Fruit fly (Drosophila melanogaster) whole organism, embryonic: ENCODE results near the gene mad2.

Experiments used
- Asciz ChIP-seq: fragments of 200-800 bp; sonication (Bioruptor generic); optimal IDR thresholded peaks from 2 replicates; lab custom pipeline; 2017; ENCODE audit warnings: missing biosample characterization, mild to moderate bottlenecking, missing genetic modification characterization, missing genetic modification reagents
- CG12104 ChIP-seq: fragments of 200-800 bp; sonication (Bioruptor generic); optimal IDR thresholded peaks from 3 replicates; lab custom pipeline; 2016; ENCODE audit warnings: missing biosample characterization, missing genetic modification characterization
- CG12155 ChIP-seq: fragments of 200-800 bp; sonication (Bioruptor generic); optimal IDR thresholded peaks from 3 replicates; lab custom pipeline; 2016; ENCODE audit warnings: missing biosample characterization, missing genetic modification characterization
- CG12219 ChIP-seq: fragments of 200-800 bp; sonication (Bioruptor generic); optimal IDR thresholded peaks from 3 replicates; lab custom pipeline; 2018; ENCODE audit warnings: missing biosample characterization, mild to moderate bottlenecking, missing genetic modification characterization
- CG12299 ChIP-seq: fragments of 200-800 bp; sonication (Bioruptor generic); optimal IDR thresholded peaks from 2 replicates; lab custom pipeline; 2018; ENCODE audit warnings: missing biosample characterization, mild to moderate bottlenecking, missing genetic modification characterization
- CG12744 ChIP-seq: fragments of 200-800 bp; sonication (Bioruptor generic); optimal IDR thresholded peaks from 2 replicates; lab custom pipeline; 2016; ENCODE audit warnings: missing biosample characterization, missing genetic modification characterization
- CG14441 ChIP-seq: fragments of 200-800 bp; sonication (Bioruptor generic); IDR thresholded peaks from 2 replicates; pipeline ENCODE4 v1.3.6; 2022; ENCODE audit warnings: missing biosample characterization, missing genetic modification characterization
- CG15011 ChIP-seq: fragments of 200-800 bp; sonication (Bioruptor generic); optimal IDR thresholded peaks from 3 replicates; lab custom pipeline; 2018; ENCODE audit warnings: missing biosample characterization, mild to moderate bottlenecking, missing genetic modification characterization
- CG15269 ChIP-seq: fragments of 200-800 bp; sonication (Bioruptor generic); optimal IDR thresholded peaks from 2 replicates; lab custom pipeline; 2018; ENCODE audit warnings: missing biosample characterization, mild to moderate bottlenecking, missing genetic modification characterization, moderate library complexity
- CG16863 ChIP-seq: fragments of 200-800 bp; sonication (Bioruptor generic); optimal IDR thresholded peaks from 3 replicates; lab custom pipeline; 2016; ENCODE audit warnings: missing biosample characterization, missing genetic modification characterization
- CG17361 ChIP-seq: fragments of 200-800 bp; sonication (Bioruptor generic); IDR thresholded peaks from 3 replicates; pipeline ENCODE4 v1.3.6; 2022; ENCODE audit warnings: missing biosample characterization, missing genetic modification characterization
- CG1792 ChIP-seq: fragments of 200-800 bp; sonication (Bioruptor generic); optimal IDR thresholded peaks from 2 replicates; lab custom pipeline; 2016; ENCODE audit warnings: missing biosample characterization, missing genetic modification characterization
- CG18262 ChIP-seq: fragments of 200-800 bp; optimal IDR thresholded peaks from 3 replicates; lab custom pipeline; 2019; ENCODE audit warnings: missing biosample characterization, mild to moderate bottlenecking, missing genetic modification characterization, moderate library complexity
- CG2202 ChIP-seq: fragments of 200-800 bp; sonication (Bioruptor generic); optimal IDR thresholded peaks from 2 replicates; lab custom pipeline; 2018; ENCODE audit warnings: missing biosample characterization, mild to moderate bottlenecking, missing genetic modification characterization
- CG2712 ChIP-seq: fragments of 200-800 bp; optimal IDR thresholded peaks from 3 replicates; lab custom pipeline; 2019; ENCODE audit warnings: missing biosample characterization, mild to moderate bottlenecking, missing genetic modification characterization, moderate library complexity
- CG30403 ChIP-seq: fragments of 200-800 bp; sonication (Bioruptor generic); optimal IDR thresholded peaks from 3 replicates; lab custom pipeline; 2016; ENCODE audit warnings: missing biosample characterization, missing genetic modification characterization
- CG3726 ChIP-seq: fragments of 200-800 bp; sonication (Bioruptor generic); IDR thresholded peaks from 3 replicates; pipeline ENCODE4, ENCODE4 v1.3.6; 2022; ENCODE audit warnings: missing biosample characterization, missing genetic modification characterization
- CG4282 ChIP-seq: fragments of 200-800 bp; sonication (Bioruptor generic); optimal IDR thresholded peaks from 2 replicates; lab custom pipeline; 2016; ENCODE audit warnings: missing biosample characterization, missing genetic modification characterization
- CG43689 ChIP-seq: fragments of 200-800 bp; sonication (Bioruptor generic); IDR thresholded peaks from 2 replicates; pipeline ENCODE4 v1.3.6; 2022; ENCODE audit warnings: missing biosample characterization, missing genetic modification characterization
- CG4617 ChIP-seq: fragments of 200-800 bp; sonication (Bioruptor generic); optimal IDR thresholded peaks from 3 replicates; lab custom pipeline; 2016; ENCODE audit warnings: missing biosample characterization, missing genetic modification characterization, borderline replicate concordance
- CG5245 ChIP-seq: fragments of 200-800 bp; sonication (Bioruptor generic); optimal IDR thresholded peaks from 3 replicates; lab custom pipeline; 2016; ENCODE audit warnings: missing biosample characterization, missing genetic modification characterization
- CG6854 ChIP-seq: fragments of 200-800 bp; sonication (Bioruptor generic); optimal IDR thresholded peaks from 3 replicates; lab custom pipeline; 2017; ENCODE audit warnings: missing biosample characterization, mild to moderate bottlenecking, missing genetic modification characterization
- CrebB ChIP-seq: fragments of 200-800 bp; sonication (Bioruptor generic); optimal IDR thresholded peaks from 3 replicates; lab custom pipeline; 2018; ENCODE audit warnings: missing biosample characterization, mild to moderate bottlenecking, missing genetic modification characterization
- E2f2 ChIP-seq: fragments of 200-800 bp; sonication (Bioruptor generic); IDR thresholded peaks from 2 replicates; pipeline ENCODE4 v1.3.6; 2022; ENCODE audit warnings: missing biosample characterization, missing genetic modification characterization
- Eip74EF ChIP-seq, 2 experiments: fragments of 200-800 bp in 1 of 2; fragments of >200 bp in 1 of 2; sonication (Bioruptor generic) in 1 of 2; optimal IDR thresholded peaks; 2 replicates each; lab custom pipeline; 2017 to 2019; ENCODE audit warnings: missing biosample characterization in 2 of 2, missing genetic modification characterization in 2 of 2, mild to moderate bottlenecking in 1 of 2, moderate library complexity in 1 of 2
- Fer1 ChIP-seq: fragments of 200-800 bp; sonication (Bioruptor generic); optimal IDR thresholded peaks from 2 replicates; lab custom pipeline; 2017; ENCODE audit warnings: missing biosample characterization, mild to moderate bottlenecking, missing genetic modification characterization
- HmgZ ChIP-seq: fragments of 200-800 bp; sonication (Bioruptor generic); optimal IDR thresholded peaks from 2 replicates; lab custom pipeline; 2018; ENCODE audit warnings: missing biosample characterization, mild to moderate bottlenecking, missing genetic modification characterization
- Hsf ChIP-seq: fragments of 200-800 bp; sonication (Bioruptor generic); optimal IDR thresholded peaks from 3 replicates; lab custom pipeline; 2016; ENCODE audit warnings: missing biosample characterization, missing genetic modification characterization
- Lpt ChIP-seq: fragments of >200 bp; optimal IDR thresholded peaks from 2 replicates; lab custom pipeline; 2018; ENCODE audit warnings: missing biosample characterization, missing genetic modification characterization
- Meics ChIP-seq: fragments of 200-800 bp; sonication (Bioruptor generic); optimal IDR thresholded peaks from 2 replicates; lab custom pipeline; 2017; ENCODE audit warnings: missing biosample characterization, mild to moderate bottlenecking, missing genetic modification characterization
- NFAT ChIP-seq: fragments of 200-800 bp; sonication (Bioruptor generic); IDR thresholded peaks from 2 replicates; pipeline ENCODE4 v1.3.6; 2022; ENCODE audit warnings: missing biosample characterization, missing genetic modification characterization
- Nf-YB ChIP-seq: fragments of 200-800 bp; sonication (Bioruptor generic); optimal IDR thresholded peaks from 3 replicates; lab custom pipeline; 2019; ENCODE audit warnings: missing biosample characterization, mild to moderate bottlenecking, missing genetic modification characterization, moderate library complexity
- Oli ChIP-seq: fragments of 200-800 bp; sonication (Bioruptor generic); optimal IDR thresholded peaks from 2 replicates; lab custom pipeline; 2018; ENCODE audit warnings: missing biosample characterization, mild to moderate bottlenecking, missing genetic modification characterization, moderate library complexity
- Scr ChIP-seq: fragments of 200-800 bp; sonication (Bioruptor generic); IDR thresholded peaks from 2 replicates; pipeline ENCODE4 v1.3.6; 2022; ENCODE audit warnings: missing biosample characterization, missing genetic modification characterization; ENCODE audit not compliant: partially characterized antibody
- Sox100B ChIP-seq: fragments of 200-800 bp; sonication (Bioruptor generic); optimal IDR thresholded peaks from 3 replicates; lab custom pipeline; 2018; ENCODE audit warnings: missing biosample characterization, mild to moderate bottlenecking, missing genetic modification characterization
- ap ChIP-seq: fragments of 200-800 bp; sonication (Bioruptor generic); IDR thresholded peaks from 2 replicates; pipeline ENCODE4 v1.3.6; 2022; ENCODE audit warnings: missing biosample characterization, missing genetic modification characterization
- cas ChIP-seq: fragments of 200-800 bp; sonication (Bioruptor generic); IDR thresholded peaks from 2 replicates; pipeline ENCODE4 v1.3.6; 2022; ENCODE audit warnings: missing biosample characterization, missing genetic modification characterization
- chm ChIP-seq: fragments of 200-800 bp; sonication (Bioruptor generic); IDR thresholded peaks from 2 replicates; pipeline ENCODE4 v1.3.6; 2022; ENCODE audit warnings: missing biosample characterization, missing genetic modification characterization
- crol ChIP-seq: fragments of 200-800 bp; sonication (Bioruptor generic); IDR thresholded peaks from 2 replicates; pipeline ENCODE4 v1.3.6; 2022; ENCODE audit warnings: missing biosample characterization, missing genetic modification characterization
- ewg ChIP-seq: fragments of 200-800 bp; sonication (Bioruptor generic); optimal IDR thresholded peaks from 3 replicates; lab custom pipeline; 2017; ENCODE audit warnings: mild to moderate bottlenecking, missing biosample characterization, missing genetic modification reagents, missing genetic modification characterization
- fd102C ChIP-seq: fragments of 200-800 bp; sonication (Bioruptor generic); optimal IDR thresholded peaks from 2 replicates; lab custom pipeline; 2018; ENCODE audit warnings: missing biosample characterization, mild to moderate bottlenecking, missing genetic modification characterization, moderate library complexity
- gcm ChIP-seq: fragments of 200-800 bp; sonication (Bioruptor generic); optimal IDR thresholded peaks from 2 replicates; lab custom pipeline; 2019; ENCODE audit warnings: missing biosample characterization, mild to moderate bottlenecking, missing genetic modification characterization, moderate library complexity
- jumu ChIP-seq: fragments of 200-800 bp; sonication (Bioruptor generic); optimal IDR thresholded peaks from 3 replicates; lab custom pipeline; 2016; ENCODE audit warnings: missing biosample characterization, missing genetic modification characterization
- nerfin-1 ChIP-seq: fragments of 200-800 bp; sonication (Bioruptor generic); optimal IDR thresholded peaks from 3 replicates; lab custom pipeline; 2019; ENCODE audit warnings: missing biosample characterization, mild to moderate bottlenecking, missing genetic modification characterization, moderate library complexity
- odd ChIP-seq: fragments of 200-800 bp; sonication (Bioruptor generic); optimal IDR thresholded peaks from 2 replicates; lab custom pipeline; 2017; ENCODE audit warnings: missing biosample characterization, mild to moderate bottlenecking, missing genetic modification characterization
- scrt ChIP-seq: fragments of 200-800 bp; sonication (Bioruptor generic); optimal IDR thresholded peaks from 2 replicates; lab custom pipeline; 2018; ENCODE audit warnings: missing biosample characterization, mild to moderate bottlenecking, missing genetic modification characterization, moderate library complexity
- shn ChIP-seq: fragments of 200-800 bp; sonication (Bioruptor generic); optimal IDR thresholded peaks from 3 replicates; lab custom pipeline; 2016; ENCODE audit warnings: missing biosample characterization, missing genetic modification characterization
- slbo ChIP-seq: fragments of 200-800 bp; sonication (Bioruptor generic); IDR thresholded peaks from 2 replicates; pipeline ENCODE4 v1.3.6; 2022; ENCODE audit warnings: missing biosample characterization, missing genetic modification characterization
- trem ChIP-seq: fragments of 200-800 bp; optimal IDR thresholded peaks from 3 replicates; lab custom pipeline; 2019; ENCODE audit warnings: missing biosample characterization, mild to moderate bottlenecking, missing genetic modification characterization, moderate library complexity

Gene mad2

dm6 chr3L:5764922-5765843 lies 47.7 kb downstream of the mad2 start, which contains the start of gene CG10576 (continued):
- no peak for TF ChIP-seq CG5245 (GFP tag; lab: Kevin White, UChicago)
- TF ChIP-seq fd102C (GFP tag; lab: Kevin White, UChicago) = no peak
- TF ChIP-seq CG18262 = no peak
- no peak for TF ChIP-seq ap (GFP tag; lab: Robert Waterston, UW)
- TF ChIP-seq Hsf (GFP tag; lab: Kevin White, UChicago) = peak; percentile 9
- TF ChIP-seq CG12299 (tag; lab: Kevin White, UChicago) = no peak
- peak; percentile 18 for TF ChIP-seq CG12155 (GFP tag; lab: Kevin White, UChicago)
- TF ChIP-seq jumu (GFP tag; lab: Kevin White, UChicago) = no peak
- peak; percentile 95 for TF ChIP-seq trem (tag; lab: Kevin White, UChicago)
- TF ChIP-seq scrt (GFP tag; lab: Kevin White, UChicago) = no peak
- no peak for TF ChIP-seq CrebB (tag; lab: Kevin White, UChicago)
- TF ChIP-seq CG2712 (tag; lab: Kevin White, UChicago) = no peak
- TF ChIP-seq Meics (GFP tag; lab: Kevin White, UChicago) = no peak
- no peak for TF ChIP-seq CG4282 (GFP tag; lab: Kevin White, UChicago)
- TF ChIP-seq NFAT (GFP tag; lab: Robert Waterston, UW) = no peak
- no peak for TF ChIP-seq crol
- TF ChIP-seq nerfin-1 = no peak
- no peak for TF ChIP-seq CG15011 (GFP tag; lab: Kevin White, UChicago)
- peak; percentile 36 for TF ChIP-seq CG16863 (GFP tag; lab: Kevin White, UChicago)
- TF ChIP-seq Fer1 (GFP tag; lab: Kevin White, UChicago) = no peak
- TF ChIP-seq CG14441 = no peak
- TF ChIP-seq CG1792 (GFP tag; lab: Kevin White, UChicago) = no peak
- no peak for TF ChIP-seq CG43689
- peak; percentile 6 for TF ChIP-seq CG30403 (GFP tag; lab: Kevin White, UChicago)
- 0 out of 2 replicates have a peak, but pooled peaks have one; percentile 16 for TF ChIP-seq slbo (GFP tag; lab: Robert Waterston, UW)
- TF ChIP-seq CG15269 (tag; lab: Kevin White, UChicago) = no peak
- TF ChIP-seq odd = no peak
- TF ChIP-seq Asciz (GFP tag; lab: Kevin White, UChicago) = no peak
- TF ChIP-seq Sox100B (GFP tag; lab: Kevin White, UChicago) = no peak
- no peak for TF ChIP-seq CG12744 (GFP tag; lab: Kevin White, UChicago)
- no peak for TF ChIP-seq chm
- peak; percentile 9 for TF ChIP-seq HmgZ (tag; lab: Kevin White, UChicago)
- TF ChIP-seq Eip74EF (GFP tag; optimal IDR thresholded peaks at IDR 0.05; lab: Kevin White, UChicago) = no peak
- TF ChIP-seq shn = no peak
- TF ChIP-seq gcm = no peak
- no peak for TF ChIP-seq CG17361 (GFP tag; lab: Robert Waterston, UW)
- TF ChIP-seq CG2202 (tag; lab: Kevin White, UChicago) = no peak
- TF ChIP-seq Nf-YB (GFP tag; lab: Kevin White, UChicago) = no peak
- peak; percentile 7 for TF ChIP-seq CG6854 (GFP tag; lab: Kevin White, UChicago)
- TF ChIP-seq CG4617 = no peak
- no peak for TF ChIP-seq Oli (tag; lab: Kevin White, UChicago)
- TF ChIP-seq Scr (GFP tag; lab: Robert Waterston, UW) = peak; percentile 77
- no peak for TF ChIP-seq CG12104 (GFP tag; lab: Kevin White, UChicago)
- TF ChIP-seq E2f2 (GFP tag; lab: Robert Waterston, UW) = peak; percentile 80
- TF ChIP-seq CG12219 (GFP tag; lab: Kevin White, UChicago) = no peak
- no peak for TF ChIP-seq Lpt (GFP tag; lab: Kevin White, UChicago)
- no peak for TF ChIP-seq cas
- TF ChIP-seq CG3726 (GFP tag; lab: Robert Waterston, UW) = no peak
- TF ChIP-seq ewg (GFP tag; lab: Kevin White, UChicago) = no peak
